Fruit fly (Drosophila melanogaster) whole organism, pupa: ENCODE data around the gene CG6769.

Experiments used
- CG12605 ChIP-seq: fragments of 200-800 bp; sonication (Bioruptor generic); IDR thresholded peaks from 2 replicates; pipeline ENCODE4 v1.3.6; 2022; ENCODE audit warnings: missing biosample characterization, missing genetic modification characterization
- CG32121 ChIP-seq: fragments of 200-800 bp; sonication (Bioruptor generic); IDR thresholded peaks from 2 replicates; pipeline ENCODE4 v1.3.6; 2022; ENCODE audit warnings: missing biosample characterization, missing genetic modification characterization
- CG4496 ChIP-seq: fragments of 200-800 bp; sonication (Bioruptor generic); IDR thresholded peaks from 3 replicates; pipeline ENCODE4 v1.3.6; 2022; ENCODE audit warnings: missing biosample characterization, missing genetic modification characterization
- EcR ChIP-seq: fragments of 200-800 bp; sonication (Bioruptor generic); optimal IDR thresholded peaks from 3 replicates; lab custom pipeline; 2019; ENCODE audit warnings: missing biosample characterization, missing genetic modification characterization, mild to moderate bottlenecking, moderate library complexity, missing genetic modification reagents

DNA sequence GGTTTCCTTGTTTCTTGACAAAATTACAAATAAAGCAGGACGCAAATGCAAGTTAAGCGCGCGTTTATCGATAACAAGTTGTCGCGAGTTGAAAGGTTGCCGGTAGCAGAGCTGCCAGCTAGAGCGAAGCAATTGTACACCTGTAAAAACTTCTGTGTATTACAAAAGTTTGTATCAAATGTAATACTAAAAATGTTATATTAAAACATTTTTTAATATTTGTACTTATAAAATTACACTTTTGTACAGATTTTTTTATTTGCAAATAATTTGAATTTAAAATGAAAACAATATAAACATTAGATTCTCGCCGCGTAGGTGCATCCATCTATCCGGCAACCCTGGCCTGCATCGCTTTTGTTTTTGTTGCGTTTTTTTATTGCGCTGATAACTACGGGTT lies 16.2 kb upstream of the CG6769 start, which contains the start of the genes CG8142 and Ucp4A:
- TF ChIP-seq CG32121 (GFP tag; lab: Robert Waterston, UW), result peak; percentile 95
- TF ChIP-seq EcR (GFP tag; lab: Kevin White, UChicago), result peak; percentile 40
- TF ChIP-seq CG12605, result peak; percentile 94
- TF ChIP-seq CG4496, result peak; percentile 97
